Fruit fly (Drosophila melanogaster) whole organism, prepupa: ENCODE results near the gene CG42704.

ENCODE experiments used
- CG6792 ChIP-seq: fragments of 200-800 bp; sonication (Bioruptor generic); optimal IDR thresholded peaks from 3 replicates; lab custom pipeline; 2016; ENCODE audit warnings: missing biosample characterization, missing genetic modification characterization
- CG8119 ChIP-seq: fragments of 200-800 bp; sonication (Bioruptor generic); IDR thresholded peaks from 3 replicates; pipeline ENCODE4 v1.3.6; 2022; ENCODE audit warnings: missing biosample characterization, missing genetic modification characterization
- Hr38 ChIP-seq: sonication (Bioruptor generic); optimal IDR thresholded peaks from 2 replicates; lab custom pipeline; 2016; ENCODE audit warnings: missing biosample characterization, missing genetic modification characterization
- Lpt ChIP-seq: fragments of 200-800 bp; sonication (Bioruptor generic); optimal IDR thresholded peaks from 3 replicates; lab custom pipeline; 2016; ENCODE audit warnings: missing biosample characterization, missing genetic modification characterization
- fkh ChIP-seq: fragments of 200-800 bp; sonication (Bioruptor generic); optimal IDR thresholded peaks from 3 replicates; lab custom pipeline; 2017; ENCODE audit warnings: missing biosample characterization, mild to moderate bottlenecking, missing genetic modification characterization, moderate library complexity
- spab ChIP-seq: fragments of 200-800 bp; sonication (Bioruptor generic); optimal IDR thresholded peaks from 2 replicates; lab custom pipeline; 2017; ENCODE audit warnings: missing biosample characterization, mild to moderate bottlenecking, missing genetic modification characterization, missing genetic modification reagents

DNA sequence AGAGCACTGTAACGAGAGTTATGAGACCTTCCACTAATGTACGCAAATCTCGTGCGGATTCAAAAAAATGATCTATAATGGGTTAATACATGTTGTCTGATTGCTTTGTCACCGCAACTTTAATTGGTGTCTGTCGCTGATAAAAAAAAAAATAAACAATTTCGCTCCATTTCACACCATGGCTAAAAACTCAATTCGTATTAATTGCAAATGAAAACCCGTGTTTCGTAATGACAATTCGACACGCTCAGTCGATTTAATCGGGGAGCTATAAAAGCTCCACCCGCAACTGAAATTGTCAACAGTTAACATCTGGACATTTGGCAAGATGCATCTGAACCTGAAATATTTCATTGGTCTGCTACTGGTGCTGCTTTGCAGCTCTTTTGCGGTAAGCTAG, 39.4 kb downstream of the CG42704 start, which contains the start of gene CG11368:
- TF ChIP-seq CG6792 (GFP tag; lab: Kevin White, UChicago): no peak
- no peak for TF ChIP-seq spab (GFP tag; lab: Kevin White, UChicago)
- no peak for TF ChIP-seq Hr38 (GFP tag; lab: Kevin White, UChicago)
- TF ChIP-seq CG8119 (GFP tag; lab: Robert Waterston, UW): no peak
- no peak for TF ChIP-seq fkh (GFP tag; lab: Kevin White, UChicago)
- no peak for TF ChIP-seq Lpt (GFP tag; lab: Kevin White, UChicago)
